Fruit fly (Drosophila melanogaster): ENCODE data around the gene betaTub85D.

betaTub85D gene

dm6 chr3R:9393542-9394025 lies 16.5 kb downstream of the betaTub85D start (continued):
- TF ChIP-seq CG3281 (GFP tag; optimal IDR thresholded peaks at IDR 0.05) (peak; percentile 64), CG11093 (GFP tag; IDR thresholded peaks at IDR 0.05) (peak; percentile 55; the same call in 1 of the 3 replicates), CG5953 (GFP tag; IDR thresholded peaks at IDR 0.05) (peak; percentile 41; the same call in 1 of the 2 replicates), otp (GFP tag; IDR thresholded peaks at IDR 0.05) (peak; percentile 72), tll (GFP tag; optimal IDR thresholded peaks at IDR 0.05) (no peak), zen (tag; optimal IDR thresholded peaks at IDR 0.05) (peak; percentile 50), CG2202 (tag; optimal IDR thresholded peaks at IDR 0.05) (peak; percentile 88), jumu (GFP tag; optimal IDR thresholded peaks at IDR 0.05) (peak; percentile 36), HHEX (GFP tag; optimal IDR thresholded peaks at IDR 0.05) (peak; percentile 56), Dp (GFP tag; optimal IDR thresholded peaks at IDR 0.05) (no peak), Hr39 (optimal IDR thresholded peaks at IDR 0.05) (no peak), Neu2 (GFP tag; optimal IDR thresholded peaks at IDR 0.05; ENCODE audit: borderline replicate concordance) (no peak), Xrp1 (GFP tag; IDR thresholded peaks at IDR 0.05) (peak; percentile 92), org-1 (GFP tag; optimal IDR thresholded peaks at IDR 0.05) (peak; percentile 42), CG17359 (tag; optimal IDR thresholded peaks at IDR 0.05) (peak; percentile 82), ftz-f1 (GFP tag; optimal IDR thresholded peaks at IDR 0.05) (no peak), nom (GFP tag; optimal IDR thresholded peaks at IDR 0.05) (peak; percentile 93), dati (GFP tag; IDR thresholded peaks at IDR 0.05) (0 out of 2 replicates have a peak, but pooled peaks have one; percentile 46), nau (GFP tag; optimal IDR thresholded peaks at IDR 0.05) (peak; percentile 65), CG1529 (GFP tag; optimal IDR thresholded peaks at IDR 0.05) (peak; percentile 67), CG6175 (GFP tag; IDR thresholded peaks at IDR 0.05) (no peak; the same call in 2 of the 3 replicates), amos (GFP tag; IDR thresholded peaks at IDR 0.05; ENCODE audit: partially characterized antibody) (no peak), crp (GFP tag; optimal IDR thresholded peaks at IDR 0.05) (no peak), Pdp1 (GFP tag; optimal IDR thresholded peaks at IDR 0.05) (peak in 1 of 2 experiments; percentile 44), CG14667 (GFP tag; IDR thresholded peaks at IDR 0.05) (peak; percentile 50; the same call in 1 of the 2 replicates), prd (optimal IDR thresholded peaks at IDR 0.05) (no peak), prd (GFP tag; IDR thresholded peaks at IDR 0.05) (peak; percentile 70; the same call in 2 of the 3 replicates), jing (GFP tag; optimal IDR thresholded peaks at IDR 0.05) (peak; percentile 59), pnt (GFP tag; optimal IDR thresholded peaks at IDR 0.05) (peak; percentile 46), CG2129 (GFP tag; IDR thresholded peaks at IDR 0.05; ENCODE audit: partially characterized antibody) (no peak), trh (GFP tag; optimal IDR thresholded peaks at IDR 0.05) (peak; percentile 3), CG8089 (GFP tag; optimal IDR thresholded peaks at IDR 0.05) (peak; percentile 13), CG2875 (GFP tag; optimal IDR thresholded peaks at IDR 0.05) (peak; percentile 70), en (GFP tag; optimal IDR thresholded peaks at IDR 0.05) (no peak), Lim3 (GFP tag; IDR thresholded peaks at IDR 0.05) (no peak), CG4730 (GFP tag; IDR thresholded peaks at IDR 0.05) (peak; percentile 49; the same call in 1 of the 2 replicates), chm (GFP tag; IDR thresholded peaks at IDR 0.05) (peak; percentile 78), fd96Cb (tag; optimal IDR thresholded peaks at IDR 0.05) (peak; percentile 72), Nf-YC (tag; optimal IDR thresholded peaks at IDR 0.05) (no peak), D19A (tag; optimal IDR thresholded peaks at IDR 0.05) (peak; percentile 78), CG10462 (GFP tag; optimal IDR thresholded peaks at IDR 0.05) (no peak), CG16863 (GFP tag; optimal IDR thresholded peaks at IDR 0.05) (peak; percentile 26), CG7786 (GFP tag; optimal IDR thresholded peaks at IDR 0.05) (no peak), CG12769 (tag; optimal IDR thresholded peaks at IDR 0.05) (peak; percentile 84), br (optimal IDR thresholded peaks at IDR 0.05) (no peak), CG6272 (GFP tag; IDR thresholded peaks at IDR 0.05) (no peak), E2f1 (GFP tag; IDR thresholded peaks at IDR 0.05) (peak; percentile 74), CG9876 (GFP tag; optimal IDR thresholded peaks at IDR 0.05) (no peak), mld (GFP tag; IDR thresholded peaks at IDR 0.05; ENCODE audit: partially characterized antibody) (no peak), crol (GFP tag; IDR thresholded peaks at IDR 0.05) (peak; percentile 61), jigr1 (GFP tag; IDR thresholded peaks at IDR 0.05) (no peak)

All from whole organism, embryonic.